Worm (Caenorhabditis elegans): ENCODE data around the gene odr-7.

The odr-7 gene

ce11 chrX:12452143-12452570, 9.3 kb downstream of the odr-7 start:
- no peak for TF ChIP-seq pat-9 (tag; optimal IDR thresholded peaks at IDR 0.05)
- TF ChIP-seq ceh-6 (GFP tag; optimal IDR thresholded peaks at IDR 0.05), result peak; percentile 25
- peak; percentile 8 for TF ChIP-seq C08G9.2 (tag; optimal IDR thresholded peaks at IDR 0.05)
- peak; percentile 59 for TF ChIP-seq ceh-14 (tag; optimal IDR thresholded peaks at IDR 0.05)
- no peak for TF ChIP-seq pag-3 (tag; optimal IDR thresholded peaks at IDR 0.05; ENCODE audit: borderline replicate concordance)
- peak; percentile 3 for TF ChIP-seq ceh-48 (tag; optimal IDR thresholded peaks at IDR 0.05)
- no peak for TF ChIP-seq sox-4 (tag; optimal IDR thresholded peaks at IDR 0.05)
- TF ChIP-seq rnt-1 (tag; optimal IDR thresholded peaks at IDR 0.05), result peak; percentile 54
- no peak for TF ChIP-seq Y22D7AL.16 (tag; optimal IDR thresholded peaks at IDR 0.05)
- TF ChIP-seq che-1 (tag; optimal IDR thresholded peaks at IDR 0.05), result peak; percentile 11
- TF ChIP-seq ceh-34 (tag; optimal IDR thresholded peaks at IDR 0.05), result peak; percentile 44
- peak; percentile 56 for TF ChIP-seq F13H6.1 (tag; optimal IDR thresholded peaks at IDR 0.05)
- peak; percentile 63 for TF ChIP-seq ceh-31 (tag; optimal IDR thresholded peaks at IDR 0.05)
- peak; percentile 99 for TF ChIP-seq madf-2 (tag; optimal IDR thresholded peaks at IDR 0.05)
- peak; percentile 24 for TF ChIP-seq hlh-8 (tag; optimal IDR thresholded peaks at IDR 0.05)
- peak; percentile 24 for TF ChIP-seq elt-4 (tag; optimal IDR thresholded peaks at IDR 0.05)
- TF ChIP-seq ets-4 (tag; optimal IDR thresholded peaks at IDR 0.05), result peak; percentile 19
- TF ChIP-seq tbx-2 (tag; optimal IDR thresholded peaks at IDR 0.05), result peak; percentile 82
- peak; percentile 42 for TF ChIP-seq lim-6 (tag; optimal IDR thresholded peaks at IDR 0.05)
- no peak for TF ChIP-seq ama-1 (optimal IDR thresholded peaks at IDR 0.05)
- TF ChIP-seq hlh-6 (tag; optimal IDR thresholded peaks at IDR 0.05), result peak; percentile 59
- peak; percentile 34 for TF ChIP-seq elt-2 (tag; optimal IDR thresholded peaks at IDR 0.05)
- TF ChIP-seq gmeb-2 (tag; optimal IDR thresholded peaks at IDR 0.05), result peak; percentile 30
- TF ChIP-seq fkh-6 (tag; optimal IDR thresholded peaks at IDR 0.05), result no peak
- TF ChIP-seq unc-55 (GFP tag; optimal IDR thresholded peaks at IDR 0.05), result peak; percentile 44
- peak; percentile 39 for TF ChIP-seq dve-1 (tag; optimal IDR thresholded peaks at IDR 0.05)
- TF ChIP-seq ceh-18 (tag; optimal IDR thresholded peaks at IDR 0.05), result peak; percentile 57
- no peak for TF ChIP-seq zip-5 (tag; optimal IDR thresholded peaks at IDR 0.05)
- TF ChIP-seq sdc-2 (tag; optimal IDR thresholded peaks at IDR 0.05), result peak; percentile 80
- peak; percentile 44 for TF ChIP-seq unc-42 (tag; optimal IDR thresholded peaks at IDR 0.05)
- peak; percentile 26 for TF ChIP-seq ceh-19 (GFP tag; optimal IDR thresholded peaks at IDR 0.05)
- peak; percentile 80 for TF ChIP-seq ref-2 (tag; optimal IDR thresholded peaks at IDR 0.05)

ce11 chrX:12451258-12451657, 10.2 kb downstream of the odr-7 start:
- no peak for TF ChIP-seq che-1 (tag; optimal IDR thresholded peaks at IDR 0.05)
- no peak for TF ChIP-seq pax-1 (tag; optimal IDR thresholded peaks at IDR 0.05)
- no peak for TF ChIP-seq ceh-19 (GFP tag; optimal IDR thresholded peaks at IDR 0.05)
- no peak for TF ChIP-seq pqm-1 (tag; optimal IDR thresholded peaks at IDR 0.05)
- no peak for TF ChIP-seq C08G9.2 (tag; optimal IDR thresholded peaks at IDR 0.05)
- TF ChIP-seq ceh-18 (tag; optimal IDR thresholded peaks at IDR 0.05), result no peak
- no peak for TF ChIP-seq ceh-14 (tag; optimal IDR thresholded peaks at IDR 0.05)
- no peak for TF ChIP-seq sdc-2 (tag; optimal IDR thresholded peaks at IDR 0.05)
- no peak for TF ChIP-seq hlh-8 (tag; optimal IDR thresholded peaks at IDR 0.05)
- TF ChIP-seq rnt-1 (tag; optimal IDR thresholded peaks at IDR 0.05), result no peak
- no peak for TF ChIP-seq npax-4 (tag; optimal IDR thresholded peaks at IDR 0.05)
- no peak for TF ChIP-seq nhr-11 (tag; optimal IDR thresholded peaks at IDR 0.05)
- no peak for TF ChIP-seq gmeb-2 (tag; optimal IDR thresholded peaks at IDR 0.05)
- TF ChIP-seq eyg-1 (tag; optimal IDR thresholded peaks at IDR 0.05), result no peak
- TF ChIP-seq dmd-4 (tag; optimal IDR thresholded peaks at IDR 0.05; ENCODE audit: borderline replicate concordance), result no peak
- no peak for TF ChIP-seq ceh-34 (tag; optimal IDR thresholded peaks at IDR 0.05)
- TF ChIP-seq K09A11.1 (tag; optimal IDR thresholded peaks at IDR 0.05; ENCODE audit: insufficient read depth), result no peak
- no peak for TF ChIP-seq unc-3 (GFP tag; conservative IDR thresholded peaks at IDR 0.05)
- no peak for TF ChIP-seq unc-3 (tag; optimal IDR thresholded peaks at IDR 0.05)
- TF ChIP-seq hlh-13 (GFP tag; optimal IDR thresholded peaks at IDR 0.05), result no peak

Data from whole organism, late embryonic.